Fruit fly (Drosophila melanogaster): ENCODE measurements around the gene wb.

dm6 chr2L:14333965-14334364, 71.1 kb downstream of the wb start, which contains the start of gene CG33090:
- TF ChIP-seq CG8478 (optimal IDR thresholded peaks at IDR 0.05) (no peak), CTCF (optimal IDR thresholded peaks at IDR 0.05) (no peak)
